Worm (Caenorhabditis elegans) whole organism, late embryonic: Measurements from ENCODE around the gene ugt-33.

Experiments
- pax-1 ChIP-seq: fragments of 150-350 bp; optimal IDR thresholded peaks from 2 replicates; lab custom pipeline; 2014; ENCODE audit warnings: missing biosample characterization, missing genetic modification characterization
- pqm-1 ChIP-seq: sonication (generic microtip); optimal IDR thresholded peaks from 2 replicates; lab custom pipeline; 2016; ENCODE audit warnings: missing genetic modification characterization, missing compliant biosample characterization
- syd-9 ChIP-seq: sonication (generic microtip); optimal IDR thresholded peaks from 2 replicates; lab custom pipeline; 2016; ENCODE audit warnings: mild to moderate bottlenecking, missing genetic modification characterization, moderate library complexity, missing compliant biosample characterization
- tbx-2 ChIP-seq: sonication (generic microtip); optimal IDR thresholded peaks from 2 replicates; lab custom pipeline; 2016; ENCODE audit warnings: missing genetic modification characterization, missing compliant biosample characterization

DNA sequence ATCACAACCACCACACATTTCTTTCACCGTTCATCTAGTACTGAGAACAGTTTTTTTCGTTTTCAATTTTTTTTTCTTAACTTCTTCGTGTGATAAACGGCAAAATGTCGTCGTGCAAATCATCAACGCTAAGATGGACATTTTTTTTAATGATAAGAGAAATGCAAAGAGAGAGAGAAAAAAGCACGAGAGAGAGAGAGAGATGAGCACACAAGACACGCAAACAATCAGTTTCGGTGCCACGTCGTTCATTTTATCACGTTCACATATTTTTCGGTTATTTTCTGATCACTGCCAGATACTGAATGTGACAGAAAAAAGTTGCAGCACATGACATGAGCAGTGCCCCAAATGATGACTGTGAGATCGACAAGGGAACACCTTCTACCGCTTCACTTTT is 25.0 kb upstream of the ugt-33 start, which contains the start of gene egl-9:
- TF ChIP-seq pqm-1 (tag; lab: Kevin White, UChicago) (no peak), tbx-2 (tag; lab: Kevin White, UChicago) (no peak), syd-9 (tag; lab: Kevin White, UChicago) (no peak), pax-1 (no peak)
